Fruit fly (Drosophila melanogaster) whole organism, adult: ENCODE results near the gene CG7950.

Source experiments
- CG11617 ChIP-seq: fragments of 200-800 bp; sonication (Bioruptor generic); optimal IDR thresholded peaks from 2 replicates; lab custom pipeline; 2017; ENCODE audit warnings: mild to moderate bottlenecking, missing biosample characterization, missing genetic modification reagents, missing genetic modification characterization
- CG12768 ChIP-seq: fragments of 200-800 bp; sonication (Bioruptor generic); optimal IDR thresholded peaks from 2 replicates; lab custom pipeline; 2017; ENCODE audit warnings: missing biosample characterization, missing genetic modification characterization, mild to moderate bottlenecking, moderate library complexity, missing genetic modification reagents
- CG14711 ChIP-seq: fragments of 200-800 bp; sonication (Bioruptor generic); optimal IDR thresholded peaks from 2 replicates; lab custom pipeline; 2018; ENCODE audit warnings: missing biosample characterization, mild to moderate bottlenecking, missing genetic modification characterization, moderate library complexity
- CG1620 ChIP-seq: fragments of 200-800 bp; sonication (Bioruptor generic); optimal IDR thresholded peaks from 2 replicates; lab custom pipeline; 2016; ENCODE audit warnings: missing biosample characterization, missing genetic modification characterization
- CG33017 ChIP-seq: fragments of 200-800 bp; sonication (Bioruptor generic); optimal IDR thresholded peaks from 2 replicates; lab custom pipeline; 2018; ENCODE audit warnings: missing biosample characterization, mild to moderate bottlenecking, missing genetic modification characterization, moderate library complexity
- CG5204 ChIP-seq: fragments of 200-800 bp; sonication (Bioruptor generic); optimal IDR thresholded peaks from 2 replicates; lab custom pipeline; 2016; ENCODE audit warnings: missing biosample characterization, missing genetic modification characterization
- CG7045 ChIP-seq: fragments of 200-800 bp; sonication (Bioruptor generic); optimal IDR thresholded peaks from 2 replicates; lab custom pipeline; 2017; ENCODE audit warnings: missing biosample characterization, mild to moderate bottlenecking, missing genetic modification characterization
- CG7101 ChIP-seq: fragments of 200-800 bp; sonication (Bioruptor generic); optimal IDR thresholded peaks from 2 replicates; lab custom pipeline; 2018; ENCODE audit warnings: missing biosample characterization, mild to moderate bottlenecking, missing genetic modification characterization, moderate library complexity
- Clk ChIP-seq: fragments of 200-800 bp; sonication (Bioruptor generic); optimal IDR thresholded peaks from 2 replicates; lab custom pipeline; 2017; ENCODE audit warnings: missing biosample characterization, missing genetic modification characterization
- Crg-1 ChIP-seq: fragments of 200-800 bp; sonication (Bioruptor generic); optimal IDR thresholded peaks from 2 replicates; lab custom pipeline; 2016; ENCODE audit warnings: missing biosample characterization, missing genetic modification characterization
- Hr96 ChIP-seq: fragments of 200-800 bp; sonication (Bioruptor generic); optimal IDR thresholded peaks from 2 replicates; lab custom pipeline; 2016; ENCODE audit warnings: missing biosample characterization, missing genetic modification characterization
- Mnt ChIP-seq: fragments of 200-800 bp; sonication (Bioruptor generic); optimal IDR thresholded peaks from 2 replicates; lab custom pipeline; 2016; ENCODE audit warnings: missing biosample characterization, mild to moderate bottlenecking, missing genetic modification characterization
- cic ChIP-seq: fragments of 200-800 bp; sonication (Bioruptor generic); optimal IDR thresholded peaks from 2 replicates; lab custom pipeline; 2017; ENCODE audit warnings: missing biosample characterization, mild to moderate bottlenecking, missing genetic modification characterization, moderate library complexity
- cnc ChIP-seq, 2 experiments: fragments of >200 bp; optimal IDR thresholded peaks; 2 replicates each; lab custom pipeline; 2017
- kay ChIP-seq: fragments of 200-800 bp; sonication (Bioruptor generic); peaks from one replicate; lab custom pipeline; 2016; ENCODE audit warnings: missing biosample characterization, missing genetic modification characterization, borderline replicate concordance
- ovo ChIP-seq: fragments of 200-800 bp; sonication (Bioruptor generic); optimal IDR thresholded peaks from 2 replicates; lab custom pipeline; 2016; ENCODE audit warnings: missing biosample characterization, missing genetic modification characterization
- pad ChIP-seq: fragments of 200-800 bp; sonication (Bioruptor generic); optimal IDR thresholded peaks from 3 replicates; lab custom pipeline; 2017; ENCODE audit warnings: missing biosample characterization, missing genetic modification characterization, mild to moderate bottlenecking, moderate library complexity, missing genetic modification reagents
- tj ChIP-seq: fragments of 200-800 bp; sonication (Bioruptor generic); optimal IDR thresholded peaks from 3 replicates; lab custom pipeline; 2017; ENCODE audit warnings: missing biosample characterization, mild to moderate bottlenecking, missing genetic modification characterization, moderate library complexity
- toe ChIP-seq: fragments of 200-800 bp; sonication (Bioruptor generic); optimal IDR thresholded peaks from 2 replicates; lab custom pipeline; 2016; ENCODE audit warnings: missing biosample characterization, missing genetic modification characterization

Gene CG7950

dm6 chr3R:30105808-30106207, 49.1 kb downstream of the CG7950 start:
- TF ChIP-seq Hr96 (no peak), CG7101 (no peak), CG11617 (GFP tag; lab: Kevin White, UChicago) (no peak), tj (no peak), CG5204 (GFP tag; lab: Kevin White, UChicago) (no peak), ovo (GFP tag; lab: Kevin White, UChicago) (no peak), Crg-1 (no peak), CG14711 (tag; lab: Kevin White, UChicago) (no peak), cnc (optimal IDR thresholded peaks at IDR 0.05; lab: Kevin White, UChicago) (no peak), kay (GFP tag; lab: Kevin White, UChicago) (no peak), Clk (GFP tag; lab: Kevin White, UChicago) (no peak), CG7045 (no peak), toe (no peak), cic (GFP tag; lab: Kevin White, UChicago) (no peak), CG1620 (GFP tag; lab: Kevin White, UChicago) (no peak), Mnt (GFP tag; lab: Kevin White, UChicago) (no peak), CG33017 (tag; lab: Kevin White, UChicago) (no peak), pad (no peak)

- TF ChIP-seq cic (GFP tag; lab: Kevin White, UChicago): peak; percentile 21
- no peak for TF ChIP-seq tj
Observed at dm6 chr3R:30106562-30106961, 49.9 kb downstream of the CG7950 start.

dm6 chr3R:30107718-30108117, 51.1 kb downstream of the CG7950 start:
- TF ChIP-seq toe (no peak), kay (GFP tag; lab: Kevin White, UChicago) (no peak), cic (GFP tag; lab: Kevin White, UChicago) (peak; percentile 96), CG12768 (peak; percentile 65)
